Fruit fly (Drosophila melanogaster) whole organism, wandering third instar larva: ENCODE results near the gene CG42393.

Source experiments
- CG9705 ChIP-seq: fragments of 200-800 bp; sonication (Bioruptor generic); optimal IDR thresholded peaks from 2 replicates; lab custom pipeline; 2018; ENCODE audit warnings: missing biosample characterization, mild to moderate bottlenecking, missing genetic modification characterization
- Hnf4 ChIP-seq: fragments of 200-800 bp; sonication (Bioruptor generic); optimal IDR thresholded peaks from 2 replicates; lab custom pipeline; 2016; ENCODE audit warnings: missing biosample characterization, mild to moderate bottlenecking, missing genetic modification characterization
- Hr78 ChIP-seq: fragments of >200 bp; optimal IDR thresholded peaks from 2 replicates; lab custom pipeline; 2017; ENCODE audit warnings: missing biosample characterization, missing genetic modification characterization
- Hr83 ChIP-seq: fragments of 200-300 bp; sonication (Bioruptor generic); optimal IDR thresholded peaks from 2 replicates; lab custom pipeline; 2016; ENCODE audit warnings: missing biosample characterization, mild to moderate bottlenecking, missing genetic modification characterization, moderate library complexity; ENCODE audit not compliant: poor library complexity, severe bottlenecking
- Jra ChIP-seq: sonication (Bioruptor generic); optimal IDR thresholded peaks from 2 replicates; lab custom pipeline; 2016; ENCODE audit warnings: missing biosample characterization, missing genetic modification characterization
- Myc ChIP-seq: fragments of >200 bp; optimal IDR thresholded peaks from 2 replicates; lab custom pipeline; 2017
- N ChIP-seq: fragments of >200 bp; optimal IDR thresholded peaks from 2 replicates; lab custom pipeline; 2018; ENCODE audit warnings: missing biosample characterization, missing external identifiers, missing genetic modification characterization
- Rel ChIP-seq, 2 experiments: fragments of 200-800 bp; sonication (Bioruptor generic) in 1 of 2; optimal IDR thresholded peaks; 2 replicates in 1 of 2; 3 replicates in 1 of 2; lab custom pipeline; 2016 to 2019; ENCODE audit warnings: mild to moderate bottlenecking in 2 of 2, missing biosample characterization in 2 of 2, missing genetic modification characterization in 2 of 2, moderate library complexity in 1 of 2
- dl ChIP-seq, 2 experiments: fragments of 175-275, 200-275 bp in 1 of 2; fragments of 200-275 bp in 1 of 2; sonication (Bioruptor generic); optimal IDR thresholded peaks; lab custom pipeline; 2018; ENCODE audit warnings: mild to moderate bottlenecking in 2 of 2, missing biosample characterization in 2 of 2, missing genetic modification characterization in 2 of 2, moderate library complexity in 2 of 2; ENCODE audit not compliant: partially characterized antibody in 2 of 2, insufficient read depth in 1 of 2
- dmrt93B ChIP-seq: fragments of 200-800 bp; sonication (Bioruptor generic); optimal IDR thresholded peaks from 2 replicates; lab custom pipeline; 2018; ENCODE audit warnings: missing biosample characterization, mild to moderate bottlenecking, missing genetic modification characterization
- h ChIP-seq: fragments of 200-800 bp; sonication (Bioruptor generic); optimal IDR thresholded peaks from 3 replicates; lab custom pipeline; 2016; ENCODE audit warnings: missing biosample characterization, mild to moderate bottlenecking, missing genetic modification characterization
- lola ChIP-seq: fragments of >200 bp; optimal IDR thresholded peaks from 2 replicates; lab custom pipeline; 2017; ENCODE audit warnings: missing biosample characterization, missing genetic modification characterization
- psq ChIP-seq: fragments of 200-800 bp; sonication (Bioruptor generic); optimal IDR thresholded peaks from 3 replicates; lab custom pipeline; 2017; ENCODE audit warnings: missing biosample characterization, mild to moderate bottlenecking, missing genetic modification characterization, moderate library complexity
- rgr ChIP-seq: fragments of 200-800 bp; sonication (Bioruptor generic); optimal IDR thresholded peaks from 3 replicates; lab custom pipeline; 2016; ENCODE audit warnings: missing biosample characterization, mild to moderate bottlenecking, missing genetic modification characterization
- tai ChIP-seq: sonication (Bioruptor generic); optimal IDR thresholded peaks from 2 replicates; lab custom pipeline; 2016; ENCODE audit warnings: missing biosample characterization, missing genetic modification characterization
- usp ChIP-seq: fragments of >200 bp; optimal IDR thresholded peaks from 2 replicates; lab custom pipeline; 2017; ENCODE audit warnings: missing biosample characterization, missing genetic modification characterization

Gene CG42393

DNA sequence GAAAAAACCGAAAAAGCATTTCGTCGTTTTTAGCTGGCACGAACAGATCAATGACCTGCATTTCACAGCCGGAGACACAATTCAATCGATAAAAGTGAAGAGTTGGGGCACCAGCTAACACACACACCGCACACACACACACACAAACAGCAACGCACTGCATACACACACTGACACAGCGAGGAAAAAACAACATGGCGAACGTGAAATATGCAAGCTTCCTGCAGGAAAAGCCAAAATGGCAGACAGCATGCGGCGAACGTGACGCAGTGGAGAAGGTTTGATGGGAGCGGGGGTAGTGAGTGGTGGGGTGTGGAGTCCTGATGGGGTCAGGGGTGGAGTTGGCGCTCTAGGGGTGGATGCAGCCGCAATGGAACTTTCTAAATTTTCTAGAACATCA lies 41.5 kb downstream of the CG42393 start:
- TF ChIP-seq dmrt93B (GFP tag; lab: Kevin White, UChicago) (no peak), Hnf4 (GFP tag; lab: Kevin White, UChicago) (no peak), h (GFP tag; lab: Kevin White, UChicago) (no peak), usp (GFP tag; lab: Kevin White, UChicago) (no peak), lola (GFP tag; lab: Kevin White, UChicago) (no peak), Hr78 (GFP tag; lab: Kevin White, UChicago) (no peak), rgr (GFP tag; lab: Kevin White, UChicago) (no peak), tai (GFP tag; lab: Kevin White, UChicago) (no peak), CG9705 (GFP tag; lab: Kevin White, UChicago) (no peak), Hr83 (GFP tag; lab: Kevin White, UChicago) (no peak)
- TF ChIP-seq, all 38 proteins: peak for 0

DNA sequence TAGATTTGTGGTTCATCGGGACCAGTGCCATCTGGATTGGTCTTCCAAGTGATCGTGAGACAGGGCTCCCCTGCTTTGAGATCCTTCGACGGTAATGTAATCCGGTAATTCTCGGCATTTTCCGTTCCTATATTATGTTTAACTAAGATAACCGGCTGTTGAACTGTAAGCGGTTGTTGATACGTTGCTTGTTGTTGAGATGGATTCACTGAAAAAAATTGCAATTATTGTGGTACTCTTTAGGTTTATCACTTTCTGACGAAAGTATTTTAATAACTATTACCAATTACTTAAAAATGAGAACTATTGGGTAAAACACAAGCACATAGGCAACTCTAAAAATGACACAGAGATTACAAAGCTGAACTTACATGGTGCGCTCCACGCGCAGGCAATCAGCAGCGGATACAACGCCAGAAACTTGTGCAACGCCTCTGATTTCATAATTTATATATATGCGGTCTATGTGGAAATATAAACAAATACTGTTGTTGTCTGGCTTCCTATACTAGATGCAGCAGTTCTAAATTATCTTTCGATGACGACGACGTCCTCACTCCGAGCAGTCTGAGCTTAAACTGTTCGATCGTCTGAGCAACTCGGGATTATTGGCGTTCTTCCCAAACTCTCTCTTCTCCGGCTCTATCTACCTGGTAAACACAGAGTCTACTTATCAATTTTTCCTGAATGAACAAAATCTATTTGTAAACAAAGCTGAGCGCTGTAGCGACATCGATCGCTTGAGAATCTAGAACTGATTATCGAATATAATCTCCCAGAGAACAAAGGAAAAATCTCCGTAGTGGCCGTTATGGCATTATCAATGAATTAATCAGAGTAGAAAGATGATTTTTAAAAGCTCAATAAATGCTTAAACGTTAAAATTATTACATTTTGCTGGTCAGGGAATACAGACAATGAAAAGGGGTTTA lies 44.5 kb downstream of the CG42393 start, which contains the start of gene CG34253:
TSS of gene CG34253 (minus strand) at position 567 of the 932 bp plus-strand sequence.
- TF ChIP-seq Rel (GFP tag; optimal IDR thresholded peaks at IDR 0.05; lab: Kevin White, UChicago) = no peak
- TF ChIP-seq Rel (tag; optimal IDR thresholded peaks at IDR 0.05; lab: Kevin White, UChicago) = peak; percentile 79
- TF ChIP-seq rgr (GFP tag; lab: Kevin White, UChicago) = peak; percentile 6
- no peak for TF ChIP-seq dl (GFP tag; optimal IDR thresholded peaks at IDR 0.05; lab: Kevin White, UChicago; ENCODE audit: insufficient read depth in 1 of 2, partially characterized antibody in 2 of 2)
- no peak for TF ChIP-seq Jra (GFP tag; lab: Kevin White, UChicago)
- no peak for TF ChIP-seq psq

DNA sequence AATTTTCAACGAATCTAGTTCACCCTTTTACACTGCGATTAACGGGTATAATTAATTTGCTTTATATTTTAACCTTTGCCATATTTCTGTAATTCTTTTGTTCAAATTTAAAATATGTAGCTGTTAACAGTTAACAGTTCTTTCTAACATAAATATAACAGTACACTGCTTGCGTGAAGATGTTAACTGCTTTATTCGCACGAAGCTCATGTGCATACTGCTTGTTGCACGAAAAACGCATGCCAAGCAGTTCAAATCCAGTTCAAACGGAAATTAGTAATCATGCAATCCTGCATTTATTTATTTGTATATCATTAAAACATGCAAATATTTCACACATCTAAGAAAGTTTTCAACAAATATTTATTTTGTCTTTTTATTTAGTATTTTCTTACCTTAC lies 45.5 kb downstream of the CG42393 start:
- no peak for TF ChIP-seq Jra (GFP tag; lab: Kevin White, UChicago)
- TF ChIP-seq Myc = peak; percentile 43
- TF ChIP-seq N (GFP tag; lab: Kevin White, UChicago) = peak; percentile 88
